Worm (Caenorhabditis elegans) whole organism, L1 larva: ENCODE data around the gene tag-281.

Experiments used
- alr-1 ChIP-seq: fragments of 200-800 bp; sonication (Bioruptor generic); optimal IDR thresholded peaks from 2 replicates; lab custom pipeline; 2018; ENCODE audit warnings: borderline replicate concordance, mild to moderate bottlenecking, missing genetic modification characterization, missing compliant biosample characterization
- aly-2 ChIP-seq: fragments of 150-350 bp; optimal IDR thresholded peaks from 2 replicates; lab custom pipeline; 2014; ENCODE audit warnings: missing biosample characterization, missing genetic modification characterization
- blmp-1 ChIP-seq: fragments of 150-350 bp; optimal IDR thresholded peaks from 2 replicates; lab custom pipeline; 2014; ENCODE audit warnings: missing biosample characterization, missing genetic modification characterization
- ceh-82 ChIP-seq, 3 experiments: fragments of 150-350 bp in 1 of 3; sonication (generic microtip) in 2 of 3; optimal IDR thresholded peaks; 2 replicates each; lab custom pipeline; 2014 to 2017; ENCODE audit warnings: missing biosample characterization in 3 of 3, missing genetic modification characterization in 3 of 3
- dsc-1 ChIP-seq: sonication (generic microtip); optimal IDR thresholded peaks from 2 replicates; lab custom pipeline; 2016; ENCODE audit warnings: mild to moderate bottlenecking, missing genetic modification characterization, missing compliant biosample characterization
- efl-1 ChIP-seq, 4 experiments: fragments of 150-350 bp; optimal IDR thresholded peaks in 3 of 4; peaks in 1 of 4; 1 replicate in 1 of 4; 2 replicates in 3 of 4; lab custom pipeline; 2014; ENCODE audit warnings: missing biosample characterization in 2 of 4, missing genetic modification characterization in 2 of 4, missing genetic modification reagents in 2 of 4
- egl-13 ChIP-seq: sonication (generic microtip); optimal IDR thresholded peaks from 2 replicates; lab custom pipeline; 2016; ENCODE audit warnings: missing genotype, missing genetic modification reagents, missing genetic modification characterization, missing compliant biosample characterization
- fkh-10 ChIP-seq: sonication (generic microtip); optimal IDR thresholded peaks from 2 replicates; lab custom pipeline; 2017; ENCODE audit warnings: missing biosample characterization, missing genetic modification reagents, missing genetic modification characterization
- fkh-8 ChIP-seq: sonication (generic microtip); optimal IDR thresholded peaks from 2 replicates; lab custom pipeline; 2016; ENCODE audit warnings: mild to moderate bottlenecking, missing genetic modification characterization, missing compliant biosample characterization
- hlh-17 ChIP-seq: fragments of 200-800 bp; sonication (Bioruptor generic); optimal IDR thresholded peaks from 2 replicates; lab custom pipeline; 2018; ENCODE audit warnings: missing genetic modification characterization, mild to moderate bottlenecking, missing compliant biosample characterization, moderate library complexity, borderline replicate concordance
- lin-14 ChIP-seq: fragments of 200-800 bp; sonication (Bioruptor generic); optimal IDR thresholded peaks from 2 replicates; lab custom pipeline; 2018; ENCODE audit warnings: mild to moderate bottlenecking, missing genetic modification characterization, moderate library complexity, missing compliant biosample characterization
- lir-3 ChIP-seq: sonication (generic microtip); optimal IDR thresholded peaks from 2 replicates; lab custom pipeline; 2016; ENCODE audit warnings: mild to moderate bottlenecking, missing genetic modification characterization, moderate library complexity, missing compliant biosample characterization; ENCODE audit not compliant: poor library complexity
- lsy-2 ChIP-seq, 2 experiments: fragments of 150-350 bp; optimal IDR thresholded peaks; 2 replicates each; lab custom pipeline; 2014; ENCODE audit warnings: missing biosample characterization in 2 of 2, missing genetic modification characterization in 2 of 2
- mep-1 ChIP-seq: fragments of 150-350 bp; optimal IDR thresholded peaks from 2 replicates; lab custom pipeline; 2014; ENCODE audit warnings: missing biosample characterization, missing genetic modification characterization
- nhr-11 ChIP-seq: fragments of 150-350 bp; optimal IDR thresholded peaks from 2 replicates; lab custom pipeline; 2014; ENCODE audit warnings: missing biosample characterization, missing genetic modification characterization
- nhr-12 ChIP-seq: sonication (generic microtip); optimal IDR thresholded peaks from 2 replicates; lab custom pipeline; 2017; ENCODE audit warnings: missing biosample characterization, missing genetic modification characterization
- nhr-20 ChIP-seq: sonication (generic microtip); optimal IDR thresholded peaks from 2 replicates; lab custom pipeline; 2016; ENCODE audit warnings: mild to moderate bottlenecking, missing genetic modification characterization, missing compliant biosample characterization
- nhr-237 ChIP-seq: fragments of 150-350 bp; optimal IDR thresholded peaks from 2 replicates; lab custom pipeline; 2014; ENCODE audit warnings: missing biosample characterization, missing genetic modification characterization
- nhr-77 ChIP-seq: fragments of 150-350 bp; optimal IDR thresholded peaks from 2 replicates; lab custom pipeline; 2014; ENCODE audit warnings: missing biosample characterization, missing genetic modification characterization
- nhr-85 ChIP-seq: sonication (generic microtip); peaks from one replicate; lab custom pipeline; 2016; ENCODE audit warnings: missing genetic modification characterization, inconsistent platforms, missing compliant biosample characterization
- pax-3 ChIP-seq: fragments of 200-800 bp; sonication (Bioruptor generic); optimal IDR thresholded peaks from 2 replicates; lab custom pipeline; 2018; ENCODE audit warnings: mild to moderate bottlenecking, missing genetic modification characterization, moderate library complexity, missing compliant biosample characterization
- rnt-1 ChIP-seq: sonication (generic microtip); optimal IDR thresholded peaks from 2 replicates; lab custom pipeline; 2016; ENCODE audit warnings: mild to moderate bottlenecking, missing genetic modification characterization, moderate library complexity, missing compliant biosample characterization
- snu-23 ChIP-seq: sonication (generic microtip); optimal IDR thresholded peaks from 2 replicates; lab custom pipeline; 2016; ENCODE audit warnings: missing genetic modification characterization, missing compliant biosample characterization
- sox-4 ChIP-seq: sonication (generic microtip); optimal IDR thresholded peaks from 2 replicates; lab custom pipeline; 2016; ENCODE audit warnings: missing genetic modification characterization, missing compliant biosample characterization
- sup-37 ChIP-seq: fragments of 200-800 bp; sonication (Bioruptor generic); optimal IDR thresholded peaks from 2 replicates; lab custom pipeline; 2018; ENCODE audit warnings: mild to moderate bottlenecking, missing genetic modification characterization, missing compliant biosample characterization
- vab-15 ChIP-seq: sonication (generic microtip); optimal IDR thresholded peaks from 2 replicates; lab custom pipeline; 2017; ENCODE audit warnings: missing genotype, mild to moderate bottlenecking, missing genetic modification characterization, missing compliant biosample characterization

tag-281 gene

ce11 chrII:12480811-12481210 lies 21.2 kb downstream of the tag-281 start, which contains the start of gene arrd-9:
TSS of gene arrd-9 (minus strand) at chrII:12480911.
- TF ChIP-seq lir-3 (tag; lab: Kevin White, UChicago) (no peak), nhr-20 (tag; lab: Kevin White, UChicago) (no peak), pax-3 (tag; lab: Kevin White, UChicago) (no peak)

- TF ChIP-seq efl-1 (optimal IDR thresholded peaks at IDR 0.05; lab: Kevin White, UChicago) (no peak), efl-1 (GFP tag; optimal IDR thresholded peaks at IDR 0.05 in 1 of 2; lab: Kevin White, UChicago) (peak in 1 of 2 experiments; percentile 91), snu-23 (GFP tag; lab: Kevin White, UChicago) (no peak)
These were observed 22.1 kb downstream of the tag-281 start for ce11 chrII:12481645-12482044.

ce11 chrII:12482622-12483021 lies 23.1 kb downstream of the tag-281 start, which contains the start of gene fbxb-102:
TSS of gene fbxb-102 (plus strand) at chrII:12482922.
- no peak for TF ChIP-seq aly-2

- TF ChIP-seq nhr-85 (tag; lab: Kevin White, UChicago) = peak; percentile 29
- TF ChIP-seq snu-23 (GFP tag; lab: Kevin White, UChicago) = no peak
- no peak for TF ChIP-seq ceh-82 (tag; optimal IDR thresholded peaks at IDR 0.05; lab: Kevin White, UChicago)
- no peak for TF ChIP-seq nhr-11 (tag; lab: Kevin White, UChicago)
- TF ChIP-seq mep-1 (tag; lab: Kevin White, UChicago) = no peak
- TF ChIP-seq rnt-1 (tag; lab: Kevin White, UChicago) = no peak
- no peak for TF ChIP-seq sup-37 (GFP tag; lab: Kevin White, UChicago)
These were observed 25.5 kb downstream of the tag-281 start, which contains the start of gene F15A4.10 for ce11 chrII:12485060-12485459. TSS of gene F15A4.10 (minus strand) at chrII:12485160.

- TF ChIP-seq dsc-1 (tag; lab: Kevin White, UChicago) = peak; percentile 90
- peak; percentile 52 for TF ChIP-seq sox-4 (tag; lab: Kevin White, UChicago)
- no peak for TF ChIP-seq blmp-1 (tag; lab: Kevin White, UChicago)
- TF ChIP-seq fkh-8 (tag; lab: Kevin White, UChicago) = peak; percentile 77
- peak; percentile 60 for TF ChIP-seq pax-3 (tag; lab: Kevin White, UChicago)
- no peak for TF ChIP-seq alr-1 (tag; lab: Kevin White, UChicago)
- TF ChIP-seq fkh-10 (GFP tag; lab: Kevin White, UChicago) = no peak
- TF ChIP-seq vab-15 (tag; lab: Kevin White, UChicago) = no peak
- no peak for TF ChIP-seq hlh-17 (GFP tag; lab: Kevin White, UChicago)
These were observed 29.2 kb downstream of the tag-281 start for ce11 chrII:12488810-12489209.

DNA sequence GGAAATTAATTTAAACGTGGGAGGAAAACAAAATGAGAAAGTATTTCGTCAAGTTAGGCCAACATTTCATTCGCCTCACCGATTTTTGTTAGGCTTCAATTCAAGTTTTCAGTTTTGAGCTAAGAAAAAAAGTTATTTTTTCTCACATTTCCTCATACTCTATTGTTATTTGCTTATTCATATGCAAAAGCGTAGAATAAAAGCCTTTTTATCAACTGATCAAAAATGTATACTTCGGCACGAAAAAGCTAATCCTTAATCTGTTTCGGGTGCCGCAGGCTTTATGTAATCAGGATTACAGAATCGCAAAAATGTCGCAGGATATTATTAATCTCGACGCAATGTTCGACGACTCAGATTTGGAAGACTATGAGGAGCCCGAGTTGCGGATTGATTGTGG lies 30.3 kb downstream of the tag-281 start, which contains the start of gene T21B4.15:
T21B4.15 (plus strand) TSS at position 301 of the 400 bp plus-strand sequence.
- TF ChIP-seq nhr-237 (tag; lab: Kevin White, UChicago) = no peak
- TF ChIP-seq dsc-1 (tag; lab: Kevin White, UChicago) = peak; percentile 53
- peak; percentile 25 for TF ChIP-seq lin-14

DNA sequence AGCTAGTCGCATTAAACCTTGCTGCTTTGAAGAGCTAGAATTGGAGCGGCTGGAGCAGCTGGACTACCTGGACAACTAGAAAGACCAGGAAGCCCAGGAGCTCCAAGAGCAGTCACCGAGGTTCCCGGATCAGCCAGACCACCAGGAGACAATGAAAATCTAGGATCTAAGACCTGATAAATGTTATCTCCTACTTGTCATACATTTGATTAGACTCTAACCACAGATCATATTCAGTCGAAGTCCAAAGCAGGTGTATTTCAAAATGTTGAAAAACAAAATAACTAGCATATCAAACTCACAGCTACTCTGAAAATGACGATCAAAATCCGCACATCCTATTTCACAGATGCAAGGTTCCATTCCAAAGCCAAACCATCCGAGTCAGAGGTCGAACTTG lies 32.4 kb downstream of the tag-281 start, which contains the start of gene srz-6:
srz-6 (plus strand) TSS at position 301 of the 400 bp plus-strand sequence.
- TF ChIP-seq lsy-2 (tag; optimal IDR thresholded peaks at IDR 0.05; lab: Kevin White, UChicago) = no peak
- no peak for TF ChIP-seq nhr-12 (tag; lab: Kevin White, UChicago)
- no peak for TF ChIP-seq rnt-1 (tag; lab: Kevin White, UChicago)
- no peak for TF ChIP-seq egl-13 (tag; lab: Kevin White, UChicago)
- no peak for TF ChIP-seq nhr-77 (tag; lab: Kevin White, UChicago)
- TF ChIP-seq nhr-85 (tag; lab: Kevin White, UChicago) = no peak
- TF ChIP-seq, all 84 proteins: peak for 0
